Worm (Caenorhabditis elegans): Measurements from ENCODE around the gene F26A1.1.

DNA sequence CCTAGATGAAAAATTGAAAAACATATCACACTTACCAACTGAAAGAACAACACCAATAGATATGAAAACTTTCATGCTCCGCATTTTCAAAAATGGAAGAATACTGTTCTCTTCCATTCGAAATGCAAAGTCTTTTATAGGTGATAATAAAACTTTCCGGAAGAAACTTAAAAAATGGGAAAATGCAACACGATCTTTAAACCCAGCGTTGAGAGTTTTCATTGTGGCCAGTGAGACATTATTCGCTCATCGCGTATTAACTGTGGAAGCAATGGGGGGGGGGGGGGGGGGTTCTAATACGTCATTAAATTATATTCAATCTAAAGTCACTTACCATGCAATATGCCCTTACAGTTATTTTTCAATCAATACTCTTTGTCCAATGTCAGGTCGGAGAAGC, 6.0 kb upstream of the F26A1.1 start, which contains the start of the genes clec-157 and fkh-5:
- TF ChIP-seq unc-39 (tag; optimal IDR thresholded peaks at IDR 0.05) (no peak), ama-1 (optimal IDR thresholded peaks at IDR 0.05) (no peak), zag-1 (tag; optimal IDR thresholded peaks at IDR 0.05) (no peak), ztf-4 (tag; optimal IDR thresholded peaks at IDR 0.05) (no peak), nhr-77 (tag; optimal IDR thresholded peaks at IDR 0.05) (no peak), aly-2 (tag; optimal IDR thresholded peaks at IDR 0.05) (no peak), ceh-82 (tag; optimal IDR thresholded peaks at IDR 0.05) (no peak), pha-4 (tag; optimal IDR thresholded peaks at IDR 0.05) (no peak), nhr-237 (tag; optimal IDR thresholded peaks at IDR 0.05) (no peak), sea-2 (GFP tag; optimal IDR thresholded peaks at IDR 0.05) (no peak), pqm-1 (tag; optimal IDR thresholded peaks at IDR 0.05) (no peak)
